Worm (Caenorhabditis elegans) whole organism, young adult: ENCODE data around the gene Y39A1A.17.

Source experiments
- B0336.3 ChIP-seq: fragments of 200-800 bp; sonication (Bioruptor generic); IDR thresholded peaks from 2 replicates; pipeline ENCODE4 v1.3.6; 2022; ENCODE audit warnings: missing genetic modification characterization, missing compliant biosample characterization
- C06A6.2 ChIP-seq: fragments of 200-800 bp; sonication (Bioruptor generic); conservative IDR thresholded peaks from 2 replicates; pipeline ENCODE4 v1.3.6; 2022; ENCODE audit warnings: missing genetic modification characterization, missing compliant biosample characterization
- F22D6.2 ChIP-seq: sonication (generic microtip); optimal IDR thresholded peaks from 2 replicates; lab custom pipeline; 2016; ENCODE audit warnings: mild to moderate bottlenecking, missing genetic modification characterization, missing compliant biosample characterization
- F37B4.10 ChIP-seq: fragments of 200-800 bp; sonication (Bioruptor generic); IDR thresholded peaks from 2 replicates; pipeline ENCODE4 v1.3.6; 2022; ENCODE audit warnings: missing genetic modification characterization, missing compliant biosample characterization
- K11D2.4 ChIP-seq: fragments of 200-800 bp; sonication (Bioruptor generic); IDR thresholded peaks from 2 replicates; pipeline ENCODE4 v1.3.6; 2022; ENCODE audit warnings: missing genetic modification reagents, missing genetic modification characterization, missing compliant biosample characterization
- K12H6.12 ChIP-seq: fragments of 200-800 bp; sonication (Bioruptor generic); optimal IDR thresholded peaks from 2 replicates; lab custom pipeline; 2018; ENCODE audit warnings: mild to moderate bottlenecking, missing genetic modification characterization, missing compliant biosample characterization
- Y53G8AR.9 ChIP-seq: fragments of 200-800 bp; sonication (Bioruptor generic); conservative IDR thresholded peaks from 2 replicates; pipeline ENCODE4 v1.3.6; 2022; ENCODE audit warnings: missing genetic modification reagents, missing genetic modification characterization, missing compliant biosample characterization
- Y79H2A.3 ChIP-seq: fragments of 200-800 bp; sonication (Bioruptor generic); conservative IDR thresholded peaks from 2 replicates; pipeline ENCODE4 v1.3.6; 2022; ENCODE audit warnings: missing genetic modification reagents, missing genetic modification characterization, missing compliant biosample characterization
- Y95B8A.8 ChIP-seq: fragments of 200-800 bp; sonication (Bioruptor generic); IDR thresholded peaks from 2 replicates; pipeline ENCODE4 v1.3.6; 2022; ENCODE audit warnings: missing genetic modification reagents, missing genetic modification characterization, missing compliant biosample characterization
- ZK185.1 ChIP-seq: sonication (generic microtip); optimal IDR thresholded peaks from 2 replicates; lab custom pipeline; 2016; ENCODE audit warnings: mild to moderate bottlenecking, missing genetic modification characterization, missing compliant biosample characterization; ENCODE audit not compliant: poor library complexity, severe bottlenecking
- ama-1 ChIP-seq, 3 experiments: fragments of 150-350 bp in 1 of 3; sonication (generic microtip) in 2 of 3; optimal IDR thresholded peaks; 2 replicates each; lab custom pipeline; 2014 to 2018; ENCODE audit warnings: missing biosample characterization in 2 of 3, missing genetic modification characterization in 2 of 3, missing genetic modification reagents in 2 of 3
- attf-5 ChIP-seq: fragments of 200-800 bp; sonication (Bioruptor generic); optimal IDR thresholded peaks from 2 replicates; lab custom pipeline; 2018; ENCODE audit warnings: mild to moderate bottlenecking, missing genetic modification characterization, missing compliant biosample characterization
- cebp-1 ChIP-seq, 2 experiments: fragments of 200-800 bp in 1 of 2; sonication (Bioruptor generic) in 1 of 2; sonication (generic microtip) in 1 of 2; IDR thresholded peaks in 1 of 2; optimal IDR thresholded peaks in 1 of 2; 2 replicates each; pipeline versions ENCODE4 v1.3.6 to Lab custom; 2017 to 2022; ENCODE audit warnings: missing compliant biosample characterization in 2 of 2, missing genetic modification characterization in 2 of 2, mild to moderate bottlenecking in 1 of 2, missing genetic modification reagents in 1 of 2, moderate library complexity in 1 of 2
- chd-7 ChIP-seq: sonication (generic microtip); optimal IDR thresholded peaks from 2 replicates; lab custom pipeline; 2016; ENCODE audit warnings: mild to moderate bottlenecking, missing genetic modification characterization, moderate library complexity, missing compliant biosample characterization
- dox-1 ChIP-seq: fragments of 200-800 bp; sonication (Bioruptor generic); IDR thresholded peaks from 2 replicates; pipeline ENCODE4 v1.3.6; 2022; ENCODE audit warnings: missing genetic modification reagents, missing genetic modification characterization, missing compliant biosample characterization
- egl-18 ChIP-seq: fragments of 200-800 bp; sonication (Bioruptor generic); IDR thresholded peaks from 2 replicates; pipeline ENCODE4 v1.3.6; 2022; ENCODE audit warnings: missing genetic modification reagents, missing genetic modification characterization, missing compliant biosample characterization
- fkh-3 ChIP-seq: sonication (generic microtip); optimal IDR thresholded peaks from 2 replicates; lab custom pipeline; 2016; ENCODE audit warnings: mild to moderate bottlenecking, missing genetic modification characterization, missing compliant biosample characterization
- gei-17 ChIP-seq: fragments of 200-800 bp; sonication (Bioruptor generic); optimal IDR thresholded peaks from 2 replicates; lab custom pipeline; 2018; ENCODE audit warnings: mild to moderate bottlenecking, missing genetic modification characterization, missing compliant biosample characterization
- hmg-1.2 ChIP-seq: fragments of 200-800 bp; sonication (Bioruptor generic); IDR thresholded peaks from 2 replicates; pipeline ENCODE4 v1.3.6; 2022; ENCODE audit warnings: missing genetic modification reagents, missing genetic modification characterization, missing compliant biosample characterization
- hrde-1 ChIP-seq: sonication (generic microtip); optimal IDR thresholded peaks from 2 replicates; lab custom pipeline; 2016; ENCODE audit warnings: missing genetic modification characterization, mild to moderate bottlenecking, missing compliant biosample characterization, moderate library complexity, missing genotype, missing genetic modification reagents, borderline replicate concordance
- let-526 ChIP-seq: fragments of 200-800 bp; sonication (Bioruptor generic); IDR thresholded peaks from 2 replicates; pipeline ENCODE4 v1.3.6; 2022; ENCODE audit warnings: missing genetic modification reagents, missing genetic modification characterization, missing compliant biosample characterization
- let-607 ChIP-seq, 2 experiments: fragments of 200-800 bp in 1 of 2; sonication (Bioruptor generic) in 1 of 2; sonication (generic microtip) in 1 of 2; optimal IDR thresholded peaks; 2 replicates each; lab custom pipeline; 2016 to 2018; ENCODE audit warnings: mild to moderate bottlenecking in 2 of 2, missing compliant biosample characterization in 2 of 2, missing genetic modification characterization in 2 of 2, moderate library complexity in 2 of 2, missing genotype in 1 of 2
- lin-26 ChIP-seq: fragments of 200-800 bp; sonication (Bioruptor generic); IDR thresholded peaks from 2 replicates; pipeline ENCODE4 v1.3.6; 2022; ENCODE audit warnings: missing genetic modification reagents, missing genetic modification characterization, missing compliant biosample characterization
- lin-35 ChIP-seq, 3 experiments: fragments of 150-350 bp in 2 of 3; sonication (generic microtip) in 1 of 3; optimal IDR thresholded peaks; 2 replicates each; lab custom pipeline; 2014 to 2018; ENCODE audit warnings: missing biosample characterization in 3 of 3, missing genetic modification characterization in 3 of 3, missing genetic modification reagents in 3 of 3
- lin-40 ChIP-seq: sonication (generic microtip); optimal IDR thresholded peaks from 2 replicates; lab custom pipeline; 2016; ENCODE audit warnings: missing genetic modification characterization, mild to moderate bottlenecking, missing compliant biosample characterization, missing genotype, missing genetic modification reagents
- lsl-1 ChIP-seq: fragments of 200-800 bp; sonication (Bioruptor generic); optimal IDR thresholded peaks from 2 replicates; lab custom pipeline; 2018; ENCODE audit warnings: mild to moderate bottlenecking, missing genetic modification characterization, moderate library complexity, missing compliant biosample characterization
- madf-10 ChIP-seq: sonication (generic microtip); optimal IDR thresholded peaks from 2 replicates; lab custom pipeline; 2016; ENCODE audit warnings: mild to moderate bottlenecking, missing genetic modification characterization, missing compliant biosample characterization
- madf-6 ChIP-seq: fragments of 200-800 bp; sonication (Bioruptor generic); IDR thresholded peaks from 2 replicates; pipeline ENCODE4 v1.3.6; 2022; ENCODE audit warnings: missing genetic modification reagents, missing genetic modification characterization, missing compliant biosample characterization
- mcd-1 ChIP-seq: fragments of 200-800 bp; sonication (Bioruptor generic); IDR thresholded peaks from 2 replicates; pipeline ENCODE4 v1.3.6; 2022; ENCODE audit warnings: missing genetic modification reagents, missing genetic modification characterization, missing compliant biosample characterization
- nfyb-1 ChIP-seq: fragments of 200-800 bp; sonication (Bioruptor generic); IDR thresholded peaks from 2 replicates; pipeline ENCODE4 v1.3.6; 2022; ENCODE audit warnings: missing genetic modification reagents, missing genetic modification characterization, missing compliant biosample characterization
- nhr-80 ChIP-seq: sonication (generic microtip); optimal IDR thresholded peaks from 2 replicates; lab custom pipeline; 2016; ENCODE audit warnings: missing genetic modification characterization, missing compliant biosample characterization
- pbrm-1 ChIP-seq: fragments of 200-800 bp; sonication (Bioruptor generic); IDR thresholded peaks from 2 replicates; pipeline ENCODE4 v1.3.6; 2022; ENCODE audit warnings: missing genetic modification reagents, missing genetic modification characterization, missing compliant biosample characterization
- pha-4 ChIP-seq: fragments of 150-350 bp; sonication (generic microtip); optimal IDR thresholded peaks from 2 replicates; lab custom pipeline; 2014; ENCODE audit warnings: missing biosample characterization, missing genetic modification reagents, missing genetic modification characterization
- rcor-1 ChIP-seq: fragments of 200-800 bp; sonication (Bioruptor generic); IDR thresholded peaks from 2 replicates; pipeline ENCODE4 v1.3.6; 2022; ENCODE audit warnings: missing genetic modification reagents, missing genetic modification characterization, missing compliant biosample characterization
- repo-1 ChIP-seq: sonication (generic microtip); optimal IDR thresholded peaks from 2 replicates; lab custom pipeline; 2017; ENCODE audit warnings: mild to moderate bottlenecking, missing genetic modification characterization, missing compliant biosample characterization
- snpc-4 ChIP-seq, 5 experiments: fragments of 150-350 bp in 1 of 5; sonication (generic microtip) in 4 of 5; optimal IDR thresholded peaks; 2 replicates each; lab custom pipeline; 2014 to 2018; ENCODE audit warnings: missing genetic modification characterization in 5 of 5, missing biosample characterization in 3 of 5, antibody characterized with exemption in 2 of 5, mild to moderate bottlenecking in 2 of 5, missing compliant biosample characterization in 2 of 5, missing genotype in 2 of 5, moderate library complexity in 2 of 5, missing genetic modification reagents in 1 of 5
- unc-130 ChIP-seq: sonication (generic microtip); optimal IDR thresholded peaks from 2 replicates; lab custom pipeline; 2016; ENCODE audit warnings: missing genetic modification reagents, missing genetic modification characterization, missing compliant biosample characterization
- zfh-2 ChIP-seq: fragments of 200-800 bp; sonication (Bioruptor generic); conservative IDR thresholded peaks from 2 replicates; pipeline ENCODE4 v1.3.6; 2022; ENCODE audit warnings: missing genetic modification reagents, missing genetic modification characterization, missing compliant biosample characterization
- zim-3 ChIP-seq: sonication (generic microtip); optimal IDR thresholded peaks from 2 replicates; lab custom pipeline; 2017; ENCODE audit warnings: mild to moderate bottlenecking, missing genetic modification characterization, moderate library complexity, missing compliant biosample characterization
- ztf-18 ChIP-seq: sonication (generic microtip); optimal IDR thresholded peaks from 2 replicates; lab custom pipeline; 2016; ENCODE audit warnings: missing genotype, mild to moderate bottlenecking, missing genetic modification characterization, missing compliant biosample characterization
- ztf-25 ChIP-seq: fragments of 200-800 bp; sonication (Bioruptor generic); IDR thresholded peaks from 2 replicates; pipeline ENCODE4 v1.3.6; 2022; ENCODE audit warnings: missing genetic modification reagents, missing genetic modification characterization, missing compliant biosample characterization

Gene Y39A1A.17

DNA sequence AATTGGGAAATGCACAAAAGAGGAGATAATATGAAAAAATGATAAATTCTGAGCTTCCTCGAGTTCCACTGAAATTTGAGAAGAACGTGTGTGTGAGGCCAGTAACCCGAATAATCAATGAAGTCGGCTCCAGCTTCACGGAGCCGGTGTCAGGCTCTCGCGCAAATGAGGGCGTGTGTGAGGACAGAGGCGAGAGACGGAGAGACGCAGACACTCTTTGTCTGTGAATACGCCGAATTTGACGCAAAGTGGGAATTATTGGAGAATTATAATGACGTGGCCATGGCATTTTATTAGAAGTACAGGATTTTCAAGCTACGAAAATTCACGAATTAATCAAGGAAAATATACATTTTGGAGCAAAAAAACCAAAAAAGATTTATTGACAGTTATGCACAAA, 49.0 kb upstream of the Y39A1A.17 start:
- TF ChIP-seq hrde-1 (no peak), madf-6 (GFP tag; lab: Robert Waterston, UW) (peak; percentile 37), ztf-18 (peak; percentile 27), chd-7 (peak; percentile 27), snpc-4 (GFP tag; optimal IDR thresholded peaks at IDR 0.05; lab: Kevin White, UChicago) (no peak), snpc-4 (tag; optimal IDR thresholded peaks at IDR 0.05; lab: Kevin White, UChicago) (peak in 1 of 4 experiments; percentile 14), nfyb-1 (peak; percentile 39; the same call in 1 of the 2 replicates), K12H6.12 (tag; lab: Kevin White, UChicago) (peak; percentile 53), cebp-1 (GFP tag; IDR thresholded peaks at IDR 0.05; lab: Robert Waterston, UW) (no peak), cebp-1 (tag; optimal IDR thresholded peaks at IDR 0.05; lab: Kevin White, UChicago) (peak; percentile 48), F37B4.10 (GFP tag; lab: Robert Waterston, UW) (no peak), Y95B8A.8 (GFP tag; lab: Robert Waterston, UW) (no peak), hmg-1.2 (GFP tag; lab: Robert Waterston, UW) (peak; percentile 42; the same call in 1 of the 2 replicates), let-526 (GFP tag; lab: Robert Waterston, UW) (no peak), fkh-3 (tag; lab: Kevin White, UChicago) (no peak), nhr-80 (tag; lab: Kevin White, UChicago) (peak; percentile 45), dox-1 (GFP tag; lab: Robert Waterston, UW) (peak; percentile 51; the same call in 1 of the 2 replicates), Y79H2A.3 (GFP tag; lab: Robert Waterston, UW) (no peak), lin-35 (GFP tag; optimal IDR thresholded peaks at IDR 0.05; lab: Kevin White, UChicago) (peak in 1 of 3 experiments; percentile 34), Y53G8AR.9 (GFP tag; lab: Robert Waterston, UW) (0 out of 2 replicates have a peak, but pooled peaks have one; percentile 20), repo-1 (tag; lab: Kevin White, UChicago) (no peak), K11D2.4 (no peak), gei-17 (GFP tag; lab: Kevin White, UChicago) (no peak), B0336.3 (GFP tag; lab: Robert Waterston, UW) (no peak; the same call in 1 of the 2 replicates), zfh-2 (GFP tag; lab: Robert Waterston, UW) (peak; percentile 61), egl-18 (GFP tag; lab: Robert Waterston, UW) (no peak), lsl-1 (GFP tag; lab: Kevin White, UChicago) (no peak), lin-26 (GFP tag; lab: Robert Waterston, UW) (peak; percentile 76), lin-40 (tag; lab: Kevin White, UChicago) (peak; percentile 37), F22D6.2 (tag; lab: Kevin White, UChicago) (no peak), let-607 (tag; optimal IDR thresholded peaks at IDR 0.05; lab: Kevin White, UChicago) (peak; percentile 65 to 80), mcd-1 (GFP tag; lab: Robert Waterston, UW) (peak; percentile 62), unc-130 (GFP tag; lab: Kevin White, UChicago) (no peak), ZK185.1 (tag; lab: Kevin White, UChicago) (peak; percentile 35), pbrm-1 (GFP tag; lab: Robert Waterston, UW) (peak; percentile 55), rcor-1 (0 out of 2 replicates have a peak, but pooled peaks have one; percentile 5), attf-5 (GFP tag; lab: Kevin White, UChicago) (peak; percentile 78), pha-4 (tag; lab: Kevin White, UChicago) (no peak), madf-10 (tag; lab: Kevin White, UChicago) (peak; percentile 30), C06A6.2 (GFP tag; lab: Robert Waterston, UW) (no peak), ztf-25 (GFP tag; lab: Robert Waterston, UW) (0 out of 2 replicates have a peak, but pooled peaks have one; percentile 34), ama-1 (optimal IDR thresholded peaks at IDR 0.05; lab: Kevin White, UChicago) (no peak), ama-1 (GFP tag; optimal IDR thresholded peaks at IDR 0.05; lab: Kevin White, UChicago) (peak in 1 of 2 experiments; percentile 7), zim-3 (no peak)
